Worm (Caenorhabditis elegans) whole organism, young adult: ENCODE results near the gene sra-35.

ENCODE experiments used
- B0336.3 ChIP-seq: fragments of 200-800 bp; sonication (Bioruptor generic); IDR thresholded peaks from 2 replicates; pipeline ENCODE4 v1.3.6; 2022; ENCODE audit warnings: missing genetic modification characterization, missing compliant biosample characterization
- D2030.7 ChIP-seq: fragments of 200-800 bp; sonication (Bioruptor generic); IDR thresholded peaks from 2 replicates; pipeline ENCODE4 v1.3.6; 2022; ENCODE audit warnings: missing genetic modification reagents, missing genetic modification characterization, missing compliant biosample characterization
- F49E8.2 ChIP-seq: sonication (generic microtip); optimal IDR thresholded peaks from 3 replicates; lab custom pipeline; 2017; ENCODE audit warnings: missing genetic modification characterization, mild to moderate bottlenecking, missing compliant biosample characterization, antibody characterized with exemption, moderate library complexity; ENCODE audit not compliant: insufficient read depth
- F57A8.1 ChIP-seq: fragments of 200-800 bp; sonication (Bioruptor generic); optimal IDR thresholded peaks from 2 replicates; lab custom pipeline; 2018; ENCODE audit warnings: mild to moderate bottlenecking, missing genetic modification characterization, moderate library complexity, missing compliant biosample characterization
- F57C9.4 ChIP-seq: sonication (generic microtip); optimal IDR thresholded peaks from 2 replicates; lab custom pipeline; 2017; ENCODE audit warnings: mild to moderate bottlenecking, missing genetic modification characterization, missing compliant biosample characterization
- K11D2.4 ChIP-seq: fragments of 200-800 bp; sonication (Bioruptor generic); IDR thresholded peaks from 2 replicates; pipeline ENCODE4 v1.3.6; 2022; ENCODE audit warnings: missing genetic modification reagents, missing genetic modification characterization, missing compliant biosample characterization
- K12H6.12 ChIP-seq: fragments of 200-800 bp; sonication (Bioruptor generic); optimal IDR thresholded peaks from 2 replicates; lab custom pipeline; 2018; ENCODE audit warnings: mild to moderate bottlenecking, missing genetic modification characterization, missing compliant biosample characterization
- T26A5.8 ChIP-seq: sonication (generic microtip); optimal IDR thresholded peaks from 2 replicates; lab custom pipeline; 2016; ENCODE audit warnings: missing genetic modification characterization, missing compliant biosample characterization
- Y53G8AR.9 ChIP-seq: fragments of 200-800 bp; sonication (Bioruptor generic); conservative IDR thresholded peaks from 2 replicates; pipeline ENCODE4 v1.3.6; 2022; ENCODE audit warnings: missing genetic modification reagents, missing genetic modification characterization, missing compliant biosample characterization
- akir-1 ChIP-seq: fragments of 200-800 bp; sonication (Bioruptor generic); optimal IDR thresholded peaks from 2 replicates; lab custom pipeline; 2018; ENCODE audit warnings: mild to moderate bottlenecking, missing genetic modification characterization, moderate library complexity, missing compliant biosample characterization
- aptf-2 ChIP-seq: fragments of 200-800 bp; sonication (Bioruptor generic); conservative IDR thresholded peaks from 2 replicates; pipeline ENCODE4 v1.3.6; 2022; ENCODE audit warnings: missing genetic modification reagents, missing genetic modification characterization, missing compliant biosample characterization
- atf-7 ChIP-seq: sonication (generic microtip); optimal IDR thresholded peaks from 2 replicates; lab custom pipeline; 2017; ENCODE audit warnings: mild to moderate bottlenecking, missing genetic modification characterization, missing compliant biosample characterization
- attf-5 ChIP-seq: fragments of 200-800 bp; sonication (Bioruptor generic); optimal IDR thresholded peaks from 2 replicates; lab custom pipeline; 2018; ENCODE audit warnings: mild to moderate bottlenecking, missing genetic modification characterization, missing compliant biosample characterization
- attf-6 ChIP-seq: fragments of 200-800 bp; sonication (Bioruptor generic); IDR thresholded peaks from 2 replicates; pipeline ENCODE4 v1.3.6; 2022; ENCODE audit warnings: missing genetic modification reagents, missing genetic modification characterization, missing compliant biosample characterization
- bed-2 ChIP-seq: fragments of 200-800 bp; sonication (Bioruptor generic); IDR thresholded peaks from 2 replicates; pipeline ENCODE4 v1.3.6; 2022; ENCODE audit warnings: missing genetic modification reagents, missing genetic modification characterization, missing compliant biosample characterization
- cebp-1 ChIP-seq, 2 experiments: fragments of 200-800 bp in 1 of 2; sonication (Bioruptor generic) in 1 of 2; sonication (generic microtip) in 1 of 2; IDR thresholded peaks in 1 of 2; optimal IDR thresholded peaks in 1 of 2; 2 replicates each; pipeline versions ENCODE4 v1.3.6 to Lab custom; 2017 to 2022; ENCODE audit warnings: missing compliant biosample characterization in 2 of 2, missing genetic modification characterization in 2 of 2, mild to moderate bottlenecking in 1 of 2, missing genetic modification reagents in 1 of 2, moderate library complexity in 1 of 2
- ceh-91 ChIP-seq: fragments of 200-800 bp; sonication (Bioruptor generic); IDR thresholded peaks from 2 replicates; pipeline ENCODE4 v1.3.6; 2022; ENCODE audit warnings: missing genetic modification reagents, missing genetic modification characterization, missing compliant biosample characterization
- dox-1 ChIP-seq: fragments of 200-800 bp; sonication (Bioruptor generic); IDR thresholded peaks from 2 replicates; pipeline ENCODE4 v1.3.6; 2022; ENCODE audit warnings: missing genetic modification reagents, missing genetic modification characterization, missing compliant biosample characterization
- dpff-1 ChIP-seq: sonication (generic microtip); optimal IDR thresholded peaks from 2 replicates; lab custom pipeline; 2017; ENCODE audit warnings: mild to moderate bottlenecking, missing genetic modification characterization, missing compliant biosample characterization
- efl-1 ChIP-seq: fragments of 150-350 bp; optimal IDR thresholded peaks from 2 replicates; lab custom pipeline; 2014; ENCODE audit warnings: missing biosample characterization, missing genetic modification reagents, missing genetic modification characterization
- ets-4 ChIP-seq: fragments of 200-800 bp; sonication (Bioruptor generic); optimal IDR thresholded peaks from 2 replicates; lab custom pipeline; 2018; ENCODE audit warnings: mild to moderate bottlenecking, missing genetic modification characterization, missing compliant biosample characterization
- fkh-3 ChIP-seq: sonication (generic microtip); optimal IDR thresholded peaks from 2 replicates; lab custom pipeline; 2016; ENCODE audit warnings: mild to moderate bottlenecking, missing genetic modification characterization, missing compliant biosample characterization
- gei-17 ChIP-seq: fragments of 200-800 bp; sonication (Bioruptor generic); optimal IDR thresholded peaks from 2 replicates; lab custom pipeline; 2018; ENCODE audit warnings: mild to moderate bottlenecking, missing genetic modification characterization, missing compliant biosample characterization
- hsf-1 ChIP-seq: fragments of 200-800 bp; sonication (Bioruptor generic); IDR thresholded peaks from 2 replicates; pipeline ENCODE4 v1.3.6; 2022; ENCODE audit warnings: missing genetic modification reagents, missing genetic modification characterization, missing compliant biosample characterization
- let-607 ChIP-seq, 2 experiments: fragments of 200-800 bp in 1 of 2; sonication (Bioruptor generic) in 1 of 2; sonication (generic microtip) in 1 of 2; optimal IDR thresholded peaks; 2 replicates each; lab custom pipeline; 2016 to 2018; ENCODE audit warnings: mild to moderate bottlenecking in 2 of 2, missing compliant biosample characterization in 2 of 2, missing genetic modification characterization in 2 of 2, moderate library complexity in 2 of 2, missing genotype in 1 of 2
- lin-35 ChIP-seq, 3 experiments: fragments of 150-350 bp in 2 of 3; sonication (generic microtip) in 1 of 3; optimal IDR thresholded peaks; 2 replicates each; lab custom pipeline; 2014 to 2018; ENCODE audit warnings: missing biosample characterization in 3 of 3, missing genetic modification characterization in 3 of 3, missing genetic modification reagents in 3 of 3
- lin-40 ChIP-seq: sonication (generic microtip); optimal IDR thresholded peaks from 2 replicates; lab custom pipeline; 2016; ENCODE audit warnings: missing genetic modification characterization, mild to moderate bottlenecking, missing compliant biosample characterization, missing genotype, missing genetic modification reagents
- lir-1 ChIP-seq: fragments of 200-800 bp; sonication (Bioruptor generic); conservative IDR thresholded peaks from 2 replicates; pipeline ENCODE4 v1.3.6; 2022; ENCODE audit warnings: missing genetic modification reagents, missing genetic modification characterization, missing compliant biosample characterization
- lsy-27 ChIP-seq: sonication (generic microtip); optimal IDR thresholded peaks from 2 replicates; lab custom pipeline; 2017; ENCODE audit warnings: missing genetic modification characterization, mild to moderate bottlenecking, missing compliant biosample characterization, antibody characterized with exemption, missing genotype, borderline replicate concordance; ENCODE audit not compliant: insufficient read depth
- nfya-1 ChIP-seq: sonication (generic microtip); optimal IDR thresholded peaks from 2 replicates; lab custom pipeline; 2017; ENCODE audit warnings: antibody characterized with exemption, missing compliant biosample characterization, missing genetic modification characterization, borderline replicate concordance; ENCODE audit not compliant: insufficient read depth
- nfyb-1 ChIP-seq: fragments of 200-800 bp; sonication (Bioruptor generic); IDR thresholded peaks from 2 replicates; pipeline ENCODE4 v1.3.6; 2022; ENCODE audit warnings: missing genetic modification reagents, missing genetic modification characterization, missing compliant biosample characterization
- nhr-120 ChIP-seq: fragments of 200-800 bp; sonication (Bioruptor generic); IDR thresholded peaks from 2 replicates; pipeline ENCODE4 v1.3.6; 2022; ENCODE audit warnings: missing genetic modification characterization, missing compliant biosample characterization
- nhr-179 ChIP-seq: sonication (generic microtip); optimal IDR thresholded peaks from 2 replicates; lab custom pipeline; 2016; ENCODE audit warnings: mild to moderate bottlenecking, missing genetic modification characterization, missing compliant biosample characterization
- nhr-27 ChIP-seq: fragments of 200-800 bp; sonication (Bioruptor generic); optimal IDR thresholded peaks from 2 replicates; lab custom pipeline; 2018; ENCODE audit warnings: mild to moderate bottlenecking, missing genetic modification characterization, moderate library complexity, missing compliant biosample characterization
- nhr-90 ChIP-seq: sonication (generic microtip); optimal IDR thresholded peaks from 2 replicates; lab custom pipeline; 2016; ENCODE audit warnings: missing genotype, mild to moderate bottlenecking, missing genetic modification characterization, missing compliant biosample characterization
- pbrm-1 ChIP-seq: fragments of 200-800 bp; sonication (Bioruptor generic); IDR thresholded peaks from 2 replicates; pipeline ENCODE4 v1.3.6; 2022; ENCODE audit warnings: missing genetic modification reagents, missing genetic modification characterization, missing compliant biosample characterization
- pha-4 ChIP-seq: fragments of 150-350 bp; sonication (generic microtip); optimal IDR thresholded peaks from 2 replicates; lab custom pipeline; 2014; ENCODE audit warnings: missing biosample characterization, missing genetic modification reagents, missing genetic modification characterization
- rcor-1 ChIP-seq: fragments of 200-800 bp; sonication (Bioruptor generic); IDR thresholded peaks from 2 replicates; pipeline ENCODE4 v1.3.6; 2022; ENCODE audit warnings: missing genetic modification reagents, missing genetic modification characterization, missing compliant biosample characterization
- repo-1 ChIP-seq: sonication (generic microtip); optimal IDR thresholded peaks from 2 replicates; lab custom pipeline; 2017; ENCODE audit warnings: mild to moderate bottlenecking, missing genetic modification characterization, missing compliant biosample characterization
- sea-2 ChIP-seq: fragments of 200-800 bp; sonication (Bioruptor generic); IDR thresholded peaks from 2 replicates; pipeline ENCODE4 v1.3.6; 2022; ENCODE audit warnings: missing genetic modification characterization, missing compliant biosample characterization
- somi-1 ChIP-seq: fragments of 200-800 bp; sonication (Bioruptor generic); optimal IDR thresholded peaks from 2 replicates; lab custom pipeline; 2018; ENCODE audit warnings: mild to moderate bottlenecking, missing genetic modification characterization, missing compliant biosample characterization
- tlf-1 ChIP-seq: fragments of 200-800 bp; sonication (Bioruptor generic); optimal IDR thresholded peaks from 2 replicates; lab custom pipeline; 2018; ENCODE audit warnings: mild to moderate bottlenecking, missing genetic modification characterization, missing compliant biosample characterization
- xnd-1 ChIP-seq: sonication (generic microtip); optimal IDR thresholded peaks from 2 replicates; lab custom pipeline; 2016; ENCODE audit warnings: missing genotype, missing genetic modification reagents, missing genetic modification characterization, missing compliant biosample characterization
- ztf-26 ChIP-seq: sonication (generic microtip); optimal IDR thresholded peaks from 2 replicates; lab custom pipeline; 2017; ENCODE audit warnings: missing genetic modification characterization, missing compliant biosample characterization
- ztf-28 ChIP-seq: fragments of 200-800 bp; sonication (Bioruptor generic); IDR thresholded peaks from 2 replicates; pipeline ENCODE4 v1.3.6; 2022; ENCODE audit warnings: missing genetic modification reagents, missing genetic modification characterization, missing compliant biosample characterization
- ztf-3 ChIP-seq: fragments of 200-800 bp; sonication (Bioruptor generic); optimal IDR thresholded peaks from 2 replicates; lab custom pipeline; 2018; ENCODE audit warnings: mild to moderate bottlenecking, missing genetic modification characterization, missing compliant biosample characterization

Gene sra-35

DNA sequence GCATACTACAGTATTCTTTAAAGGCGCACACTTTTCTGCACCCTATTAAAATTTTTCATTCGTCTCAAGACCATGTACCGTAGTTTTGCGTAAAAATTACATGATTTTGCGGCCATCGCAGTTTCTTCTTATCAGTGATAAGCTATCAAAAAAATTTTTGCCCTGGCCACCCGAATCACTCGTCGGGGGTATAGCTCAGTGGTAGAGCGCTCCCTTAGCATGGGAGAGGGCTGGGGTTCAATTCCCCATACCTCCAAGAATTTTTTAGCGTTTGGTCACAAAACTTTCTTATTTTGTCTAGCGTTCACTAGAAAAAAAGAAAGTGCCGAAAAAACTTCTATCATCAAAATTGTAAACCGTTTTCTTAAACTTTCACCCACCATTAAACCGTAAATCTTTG is 37.5 kb upstream of the sra-35 start (continued):
- no peak for TF ChIP-seq lin-40 (tag; lab: Kevin White, UChicago)
- TF ChIP-seq F49E8.2 (tag; lab: Kevin White, UChicago): no peak
- no peak for TF ChIP-seq K12H6.12 (tag; lab: Kevin White, UChicago)
- TF ChIP-seq atf-7 (tag; lab: Kevin White, UChicago): no peak
- no peak for TF ChIP-seq hsf-1 (GFP tag; lab: Robert Waterston, UW)
- peak; percentile 17; the same call in 1 of the 2 replicates for TF ChIP-seq D2030.7 (GFP tag; lab: Robert Waterston, UW)
- TF ChIP-seq dox-1 (GFP tag; lab: Robert Waterston, UW): peak; percentile 25; the same call in 1 of the 2 replicates
- TF ChIP-seq nhr-120 (GFP tag; lab: Robert Waterston, UW): no peak
- no peak for TF ChIP-seq ets-4 (GFP tag; lab: Kevin White, UChicago)
- TF ChIP-seq nhr-179 (tag; lab: Kevin White, UChicago): no peak
- TF ChIP-seq pbrm-1 (GFP tag; lab: Robert Waterston, UW): no peak
- no peak for TF ChIP-seq rcor-1 (GFP tag; lab: Robert Waterston, UW)
- no peak for TF ChIP-seq aptf-2
- no peak for TF ChIP-seq F57A8.1 (GFP tag; lab: Kevin White, UChicago)
- no peak for TF ChIP-seq dpff-1 (tag; lab: Kevin White, UChicago)
- no peak for TF ChIP-seq ztf-3
- TF ChIP-seq attf-6: no peak
- TF ChIP-seq T26A5.8 (tag; lab: Kevin White, UChicago): no peak
- peak; percentile 17 for TF ChIP-seq xnd-1
- no peak for TF ChIP-seq Y53G8AR.9 (GFP tag; lab: Robert Waterston, UW)
- peak; percentile 7 for TF ChIP-seq attf-5 (GFP tag; lab: Kevin White, UChicago)
- TF ChIP-seq sea-2: no peak
- TF ChIP-seq akir-1 (GFP tag; lab: Kevin White, UChicago): no peak
- 0 out of 2 replicates have a peak, but pooled peaks have one; percentile 22 for TF ChIP-seq B0336.3 (GFP tag; lab: Robert Waterston, UW)
- TF ChIP-seq gei-17 (GFP tag; lab: Kevin White, UChicago): no peak
- no peak for TF ChIP-seq bed-2
- 0 out of 2 replicates have a peak, but pooled peaks have one; percentile 27 for TF ChIP-seq ceh-91 (GFP tag; lab: Robert Waterston, UW)
- TF ChIP-seq ztf-28: no peak
- peak; percentile 59; the same call in 1 of the 2 replicates for TF ChIP-seq nfyb-1
- TF ChIP-seq let-607 (tag; optimal IDR thresholded peaks at IDR 0.05; lab: Kevin White, UChicago): no peak
- TF ChIP-seq somi-1 (GFP tag; lab: Kevin White, UChicago): no peak
- TF ChIP-seq pha-4 (tag; lab: Kevin White, UChicago): no peak
- TF ChIP-seq ztf-26 (tag; lab: Kevin White, UChicago): no peak
- no peak for TF ChIP-seq nhr-27 (tag; lab: Kevin White, UChicago)
- TF ChIP-seq tlf-1 (GFP tag; lab: Kevin White, UChicago): no peak
- no peak for TF ChIP-seq cebp-1 (GFP tag; IDR thresholded peaks at IDR 0.05; lab: Robert Waterston, UW)
- TF ChIP-seq cebp-1 (tag; optimal IDR thresholded peaks at IDR 0.05; lab: Kevin White, UChicago): no peak
- no peak for TF ChIP-seq K11D2.4 (GFP tag; lab: Robert Waterston, UW)
- TF ChIP-seq F57C9.4 (tag; lab: Kevin White, UChicago): no peak
- TF ChIP-seq, all 124 proteins: peak for 25

DNA sequence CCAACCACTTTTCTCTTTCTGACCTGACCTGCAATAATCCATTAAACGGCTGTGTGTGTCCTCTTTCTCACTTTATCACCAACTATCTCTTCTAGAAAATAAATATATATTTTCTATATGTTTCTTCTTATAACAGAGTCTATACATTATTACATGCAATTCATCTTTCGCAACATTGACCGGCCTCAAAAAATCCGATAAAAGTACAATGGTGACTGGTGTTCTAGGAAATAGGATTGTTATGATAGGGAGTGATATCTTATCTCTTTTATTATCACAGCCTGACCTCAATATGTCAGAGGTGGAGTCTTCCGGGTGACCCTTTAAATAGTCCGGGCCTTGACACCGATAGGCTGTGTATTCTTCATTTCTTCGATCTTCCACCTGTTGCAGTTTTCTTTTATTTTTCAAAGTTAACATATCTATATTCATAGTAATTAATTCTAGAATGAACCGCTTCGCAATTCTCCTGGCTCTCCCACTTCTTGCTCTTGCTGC is 34.9 kb upstream of the sra-35 start, which contains the start of gene dao-2:
dao-2 (plus strand) TSS at position 448 of the 498 bp plus-strand sequence.
- TF ChIP-seq nhr-90 (no peak), lir-1 (GFP tag; lab: Robert Waterston, UW) (no peak), T26A5.8 (tag; lab: Kevin White, UChicago) (no peak), lin-35 (GFP tag; optimal IDR thresholded peaks at IDR 0.05; lab: Kevin White, UChicago) (no peak), efl-1 (GFP tag; lab: Kevin White, UChicago) (no peak), lsy-27 (tag; lab: Kevin White, UChicago) (no peak), fkh-3 (tag; lab: Kevin White, UChicago) (no peak), F49E8.2 (tag; lab: Kevin White, UChicago) (no peak), nfya-1 (tag; lab: Kevin White, UChicago) (no peak), repo-1 (no peak), D2030.7 (GFP tag; lab: Robert Waterston, UW) (no peak)
